Worm (Caenorhabditis elegans): ENCODE data around the gene arl-8.

Gene arl-8

DNA sequence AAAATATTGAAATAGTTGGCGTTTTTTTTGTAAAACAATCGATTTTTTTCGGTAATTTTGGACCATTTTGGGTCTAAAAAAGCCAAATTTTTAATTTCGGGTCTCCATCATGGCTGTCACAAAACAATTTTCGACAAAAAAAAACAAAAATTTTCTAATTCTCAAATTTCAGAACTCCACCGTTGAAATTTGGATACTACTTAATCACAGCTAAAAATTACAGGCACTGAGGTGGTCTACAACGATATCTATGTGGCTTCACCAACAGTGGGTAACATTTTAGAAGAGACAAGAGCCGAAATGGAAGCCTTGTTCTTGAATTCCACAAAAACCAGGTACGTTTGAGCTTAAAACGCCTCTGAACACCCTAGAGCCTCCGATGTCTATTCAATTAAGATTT is 4.4 kb downstream of the arl-8 start, which contains the start of gene Y57G11C.1142:
Y57G11C.1142 (plus strand) TSS at position 301 of the 400 bp plus-strand sequence.
- no peak for TF ChIP-seq flt-1 (GFP tag; IDR thresholded peaks at IDR 0.05)
- TF ChIP-seq T22C8.4 (GFP tag; IDR thresholded peaks at IDR 0.05), result no peak
- TF ChIP-seq tab-1 (GFP tag; IDR thresholded peaks at IDR 0.05), result no peak
- no peak for TF ChIP-seq med-1 (GFP tag; optimal IDR thresholded peaks at IDR 0.05; ENCODE audit: insufficient read depth)
- TF ChIP-seq cog-1 (tag; optimal IDR thresholded peaks at IDR 0.05), result no peak

DNA sequence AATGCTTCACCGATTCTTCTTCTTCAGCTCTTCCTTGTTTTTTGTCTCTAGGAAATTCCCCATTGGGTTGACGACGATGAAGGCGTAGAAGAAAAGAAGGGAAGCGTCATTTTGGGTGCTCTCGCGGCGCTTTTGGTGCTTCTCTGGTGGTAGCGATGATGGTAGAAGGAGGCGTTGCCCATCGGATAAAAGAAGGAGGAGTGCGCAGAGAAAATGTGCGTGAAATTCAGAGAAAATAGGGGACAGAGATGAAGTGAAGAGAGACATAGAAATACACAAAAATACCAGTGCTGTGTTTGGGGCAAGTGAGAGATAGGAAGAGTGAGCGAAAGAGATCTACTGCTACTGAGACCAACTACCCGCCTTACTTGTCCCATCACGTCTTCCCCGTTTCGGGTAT is 9.0 kb downstream of the arl-8 start, which contains the start of gene oig-5:
oig-5 (plus strand) TSS at position 301 of the 400 bp plus-strand sequence.
- TF ChIP-seq ztf-29 (GFP tag; IDR thresholded peaks at IDR 0.05) (no peak), tab-1 (GFP tag; IDR thresholded peaks at IDR 0.05) (no peak), klf-2 (GFP tag; conservative IDR thresholded peaks at IDR 0.05) (no peak), med-1 (GFP tag; optimal IDR thresholded peaks at IDR 0.05; ENCODE audit: insufficient read depth) (no peak), ref-1 (GFP tag; conservative IDR thresholded peaks at IDR 0.05) (no peak), cog-1 (tag; optimal IDR thresholded peaks at IDR 0.05) (no peak), flt-1 (GFP tag; IDR thresholded peaks at IDR 0.05) (no peak), T22C8.4 (GFP tag; IDR thresholded peaks at IDR 0.05) (no peak), ztf-23 (GFP tag; IDR thresholded peaks at IDR 0.05) (no peak)

DNA sequence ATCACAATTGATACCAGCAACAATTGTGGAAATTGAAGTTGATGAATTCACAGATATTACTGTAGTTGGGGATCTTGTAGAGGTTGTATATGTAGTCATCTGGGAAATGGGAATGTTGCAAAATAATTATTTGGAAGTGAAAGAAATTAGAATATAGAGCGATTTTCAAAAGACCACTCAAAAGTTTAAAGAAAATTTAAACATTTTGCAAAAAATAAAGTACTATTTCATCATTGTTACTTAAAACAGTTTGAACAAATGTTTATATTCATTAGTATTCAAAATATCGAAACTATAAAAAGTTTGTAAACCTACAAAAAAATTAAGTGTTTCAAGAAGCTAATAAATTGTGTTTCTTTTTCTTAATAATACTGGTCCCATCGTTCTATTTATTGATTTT is 18.3 kb downstream of the arl-8 start, which contains the start of gene Y57G11C.46:
Y57G11C.46 (minus strand) TSS at position 101 of the 400 bp plus-strand sequence.
- TF ChIP-seq med-1 (GFP tag; optimal IDR thresholded peaks at IDR 0.05; ENCODE audit: insufficient read depth) (no peak), T22C8.4 (GFP tag; IDR thresholded peaks at IDR 0.05) (no peak), flt-1 (GFP tag; IDR thresholded peaks at IDR 0.05) (no peak), cog-1 (tag; optimal IDR thresholded peaks at IDR 0.05) (no peak), ztf-29 (GFP tag; IDR thresholded peaks at IDR 0.05) (no peak), ztf-23 (GFP tag; IDR thresholded peaks at IDR 0.05) (no peak), klf-2 (GFP tag; conservative IDR thresholded peaks at IDR 0.05) (no peak), tab-1 (GFP tag; IDR thresholded peaks at IDR 0.05) (no peak), ref-1 (GFP tag; conservative IDR thresholded peaks at IDR 0.05) (no peak)

DNA sequence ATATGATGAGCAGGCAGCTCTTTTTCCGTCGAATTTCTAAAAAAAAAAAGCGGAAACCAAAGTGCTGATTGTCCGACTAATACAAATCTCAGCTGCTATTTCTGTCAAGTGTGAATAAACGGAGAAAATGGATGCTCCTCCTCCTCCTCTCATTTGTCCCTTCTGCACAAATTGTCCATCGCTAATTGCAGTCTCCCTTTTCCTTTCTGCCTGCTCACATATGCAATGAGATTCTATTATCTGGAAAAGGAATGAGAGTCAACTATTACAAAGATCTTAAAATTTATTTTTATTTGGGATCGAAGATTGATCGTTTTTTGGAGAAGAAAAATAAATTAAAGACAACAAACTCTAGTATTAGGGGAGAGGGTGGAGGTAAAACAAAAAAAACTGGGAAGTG is 24.3 kb downstream of the arl-8 start:
- TF ChIP-seq T22C8.4 (GFP tag; IDR thresholded peaks at IDR 0.05) (no peak), flt-1 (GFP tag; IDR thresholded peaks at IDR 0.05) (peak; percentile 14; the same call in 1 of the 2 replicates), tab-1 (GFP tag; IDR thresholded peaks at IDR 0.05) (no peak)

DNA sequence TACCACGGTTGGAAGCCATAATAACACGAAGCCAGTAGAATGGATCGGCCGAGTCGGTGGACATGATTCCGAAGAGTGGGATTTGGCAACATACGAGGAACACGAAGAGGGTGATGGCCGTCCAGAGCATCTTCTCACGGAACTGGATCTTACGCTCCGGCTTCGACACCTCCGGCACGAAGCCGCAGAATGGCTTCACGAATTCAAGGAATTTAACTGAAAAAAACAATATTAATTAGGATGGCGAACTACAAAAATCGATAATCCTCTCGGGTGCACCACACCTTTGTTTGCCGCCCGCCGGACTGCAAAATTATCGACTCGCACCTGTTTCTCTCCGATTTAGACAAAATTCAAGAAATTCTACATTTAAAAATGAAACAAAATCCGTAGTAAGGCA is 26.3 kb downstream of the arl-8 start:
- TF ChIP-seq T22C8.4 (GFP tag; IDR thresholded peaks at IDR 0.05), result peak; percentile 40; the same call in 1 of the 2 replicates
- TF ChIP-seq klf-2 (GFP tag; conservative IDR thresholded peaks at IDR 0.05), result no peak

DNA sequence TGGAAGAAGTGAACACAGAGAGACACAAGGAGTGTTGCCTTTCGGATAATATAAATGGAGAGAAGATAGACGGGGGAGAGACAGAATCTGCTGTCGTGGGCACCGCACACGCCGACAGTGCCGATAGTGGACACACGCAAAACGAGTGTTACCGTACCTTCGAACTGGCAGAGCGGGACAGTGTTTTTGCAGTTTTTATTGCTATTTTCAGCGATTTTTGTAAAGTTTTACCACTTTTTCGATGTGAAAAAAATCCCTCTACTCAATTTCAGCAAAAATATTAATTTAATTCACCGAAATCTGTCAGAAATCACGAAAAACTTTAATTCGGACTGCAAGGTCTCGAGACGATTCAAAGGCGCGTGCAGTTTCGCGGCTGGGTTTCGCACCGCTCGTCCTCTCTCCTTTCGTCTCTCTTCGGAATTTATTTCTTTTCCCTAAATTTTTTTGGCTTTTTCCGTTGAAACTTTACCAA is 27.0 kb downstream of the arl-8 start, which contains the start of gene sec-61.A:
sec-61.A (minus strand) TSS at position 387 of the 475 bp plus-strand sequence.
- TF ChIP-seq med-1 (GFP tag; optimal IDR thresholded peaks at IDR 0.05; ENCODE audit: insufficient read depth) (no peak), flt-1 (GFP tag; IDR thresholded peaks at IDR 0.05) (0 out of 2 replicates have a peak, but pooled peaks have one; percentile 13), cog-1 (tag; optimal IDR thresholded peaks at IDR 0.05) (peak; percentile 78)

DNA sequence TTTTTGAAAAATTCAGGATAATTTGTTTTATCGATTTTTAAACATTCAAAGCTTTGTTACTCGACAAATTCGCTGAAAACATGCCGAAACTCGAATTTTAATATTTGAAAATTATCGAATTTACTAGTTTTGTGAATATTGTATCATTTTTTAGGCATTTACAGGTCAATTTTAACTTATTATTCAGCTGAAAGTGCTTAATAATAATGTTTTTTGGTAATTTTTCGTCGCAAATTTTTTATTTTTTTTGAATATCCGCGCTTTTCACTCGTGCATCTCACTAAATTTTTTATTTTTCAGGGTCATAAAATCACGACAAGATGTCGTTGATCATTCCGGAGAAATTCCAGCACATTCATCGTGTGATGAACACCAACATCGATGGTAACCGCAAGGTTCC is 27.4 kb downstream of the arl-8 start, which contains the start of gene rps-18:
rps-18 (plus strand) TSS at position 301 of the 400 bp plus-strand sequence.
- TF ChIP-seq ztf-29 (GFP tag; IDR thresholded peaks at IDR 0.05), result no peak
- TF ChIP-seq tab-1 (GFP tag; IDR thresholded peaks at IDR 0.05), result no peak
- no peak for TF ChIP-seq T22C8.4 (GFP tag; IDR thresholded peaks at IDR 0.05)
- no peak for TF ChIP-seq med-1 (GFP tag; optimal IDR thresholded peaks at IDR 0.05; ENCODE audit: insufficient read depth)
- TF ChIP-seq ref-1 (GFP tag; conservative IDR thresholded peaks at IDR 0.05), result no peak
- no peak for TF ChIP-seq ztf-23 (GFP tag; IDR thresholded peaks at IDR 0.05)
- no peak for TF ChIP-seq flt-1 (GFP tag; IDR thresholded peaks at IDR 0.05)
- no peak for TF ChIP-seq cog-1 (tag; optimal IDR thresholded peaks at IDR 0.05)
- TF ChIP-seq klf-2 (GFP tag; conservative IDR thresholded peaks at IDR 0.05), result no peak

DNA sequence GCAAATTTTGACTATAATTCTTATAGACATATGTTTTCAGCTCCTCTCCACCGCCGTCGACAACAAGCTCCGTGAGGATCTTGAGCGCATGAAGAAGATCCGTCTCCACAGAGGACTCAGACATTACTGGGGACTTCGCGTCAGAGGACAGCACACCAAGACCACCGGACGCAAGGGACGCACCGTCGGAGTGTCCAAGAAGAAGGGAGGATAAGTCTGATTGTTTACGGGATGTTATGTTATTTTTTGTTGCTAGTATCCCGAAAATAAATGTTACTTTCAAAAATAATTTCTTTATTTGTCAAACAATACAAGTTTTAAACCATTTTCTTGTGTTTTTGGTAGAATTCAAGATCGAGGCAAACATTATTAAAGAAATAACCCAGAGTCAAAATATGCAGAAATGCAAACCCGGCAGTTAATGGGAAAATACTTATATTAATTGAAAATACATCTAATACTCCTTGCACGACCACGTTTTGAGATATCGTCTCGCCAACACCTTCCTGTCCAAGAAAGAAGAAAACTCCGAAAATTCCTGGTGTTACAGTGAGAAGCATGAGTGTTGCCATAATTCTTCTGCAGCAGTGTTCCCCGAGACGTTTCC is 28.3 kb downstream of the arl-8 start:
- TF ChIP-seq klf-2 (GFP tag; conservative IDR thresholded peaks at IDR 0.05) (no peak), flt-1 (GFP tag; IDR thresholded peaks at IDR 0.05) (no peak), tab-1 (GFP tag; IDR thresholded peaks at IDR 0.05) (no peak), T22C8.4 (GFP tag; IDR thresholded peaks at IDR 0.05) (no peak), ztf-29 (GFP tag; IDR thresholded peaks at IDR 0.05) (no peak), cog-1 (tag; optimal IDR thresholded peaks at IDR 0.05) (no peak), med-1 (GFP tag; optimal IDR thresholded peaks at IDR 0.05; ENCODE audit: insufficient read depth) (no peak), ztf-23 (GFP tag; IDR thresholded peaks at IDR 0.05) (no peak), ref-1 (GFP tag; conservative IDR thresholded peaks at IDR 0.05) (no peak)

DNA sequence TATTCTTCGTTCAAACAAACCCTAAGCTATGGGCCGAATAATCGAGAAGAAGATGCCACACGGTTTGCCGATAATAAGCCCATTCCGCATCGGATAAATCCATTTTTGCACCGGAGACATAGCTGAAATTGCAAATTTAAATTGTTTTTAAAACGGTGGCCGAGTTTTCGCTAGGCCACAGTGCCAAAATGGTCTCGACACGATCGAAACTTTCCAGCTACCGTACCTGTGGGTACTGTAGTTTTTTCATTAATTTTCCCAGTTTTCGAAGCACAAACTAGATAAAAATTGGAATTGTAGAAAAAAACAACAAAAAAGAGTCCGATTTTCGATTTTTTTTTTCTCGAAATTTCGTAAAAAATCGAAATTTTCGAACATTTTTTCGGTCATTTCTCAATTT is 30.3 kb downstream of the arl-8 start:
- TF ChIP-seq med-1 (GFP tag; optimal IDR thresholded peaks at IDR 0.05; ENCODE audit: insufficient read depth) (no peak), ref-1 (GFP tag; conservative IDR thresholded peaks at IDR 0.05) (no peak), ztf-29 (GFP tag; IDR thresholded peaks at IDR 0.05) (no peak), ztf-23 (GFP tag; IDR thresholded peaks at IDR 0.05) (no peak), cog-1 (tag; optimal IDR thresholded peaks at IDR 0.05) (no peak)

DNA sequence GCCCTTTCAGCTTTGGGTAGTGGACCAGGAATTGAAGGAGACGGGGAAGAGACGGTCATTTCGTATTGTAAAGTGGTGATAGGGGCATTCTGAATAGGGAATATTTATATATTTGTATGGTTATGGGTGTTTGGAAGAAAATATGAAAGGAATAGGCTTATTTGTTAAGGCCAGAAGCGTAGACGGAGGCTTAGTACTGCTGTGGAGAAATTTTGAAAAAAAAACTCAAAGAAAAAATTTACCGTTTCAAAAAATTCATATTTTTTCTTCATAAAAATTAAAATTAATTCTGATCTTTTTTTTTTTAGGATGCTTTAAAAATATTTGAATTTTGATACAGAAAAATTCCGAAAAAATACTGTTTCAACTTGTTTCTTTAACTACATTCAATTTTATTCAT is 31.1 kb downstream of the arl-8 start, which contains the start of gene hhat-2:
hhat-2 (minus strand) TSS at position 101 of the 400 bp plus-strand sequence.
- TF ChIP-seq med-1 (GFP tag; optimal IDR thresholded peaks at IDR 0.05; ENCODE audit: insufficient read depth) (no peak), flt-1 (GFP tag; IDR thresholded peaks at IDR 0.05) (no peak), tab-1 (GFP tag; IDR thresholded peaks at IDR 0.05) (no peak), cog-1 (tag; optimal IDR thresholded peaks at IDR 0.05) (no peak), klf-2 (GFP tag; conservative IDR thresholded peaks at IDR 0.05) (no peak), T22C8.4 (GFP tag; IDR thresholded peaks at IDR 0.05) (no peak), ref-1 (GFP tag; conservative IDR thresholded peaks at IDR 0.05) (no peak), ztf-29 (GFP tag; IDR thresholded peaks at IDR 0.05) (no peak), ztf-23 (GFP tag; IDR thresholded peaks at IDR 0.05) (no peak)

Data from whole organism, midembryonic.